Fruit fly (Drosophila melanogaster) whole organism, prepupa: ENCODE measurements around the gene CG32563.

Source experiments
- Blimp-1 ChIP-seq: fragments of 200-800 bp; sonication (Bioruptor generic); optimal IDR thresholded peaks from 3 replicates; lab custom pipeline; 2017; ENCODE audit warnings: missing biosample characterization, missing genetic modification characterization, mild to moderate bottlenecking, moderate library complexity, missing genetic modification reagents
- CG11294 ChIP-seq: fragments of 200-800 bp; sonication (Bioruptor generic); IDR thresholded peaks from 2 replicates; pipeline ENCODE4 v1.3.6; 2022; ENCODE audit warnings: missing biosample characterization, missing genetic modification characterization
- CG11762 ChIP-seq: fragments of 200-800 bp; sonication (Bioruptor generic); optimal IDR thresholded peaks from 3 replicates; lab custom pipeline; 2016; ENCODE audit warnings: missing biosample characterization, missing genetic modification characterization; ENCODE audit not compliant: insufficient read depth
- CG11902 ChIP-seq: fragments of 200-800 bp; sonication (Bioruptor generic); optimal IDR thresholded peaks from 3 replicates; lab custom pipeline; 2016; ENCODE audit warnings: missing biosample characterization, missing genetic modification characterization
- CG15336 ChIP-seq: fragments of 200-800 bp; sonication (Bioruptor generic); IDR thresholded peaks from 2 replicates; pipeline ENCODE4 v1.3.6; 2022; ENCODE audit warnings: missing biosample characterization, missing genetic modification characterization
- CG3032 ChIP-seq: fragments of 200-800 bp; optimal IDR thresholded peaks from 2 replicates; lab custom pipeline; 2019; ENCODE audit warnings: missing biosample characterization, mild to moderate bottlenecking, missing genetic modification characterization, moderate library complexity
- CG6163 ChIP-seq: fragments of 200-800 bp; sonication (Bioruptor generic); IDR thresholded peaks from 3 replicates; pipeline ENCODE4 v1.3.6; 2022; ENCODE audit warnings: missing biosample characterization, missing genetic modification characterization
- CG6808 ChIP-seq: fragments of 200-800 bp; sonication (Bioruptor generic); optimal IDR thresholded peaks from 3 replicates; lab custom pipeline; 2017; ENCODE audit warnings: missing biosample characterization, missing genetic modification characterization, mild to moderate bottlenecking, moderate library complexity, missing genetic modification reagents
- CG6854 ChIP-seq: fragments of 200-800 bp; sonication (Bioruptor generic); optimal IDR thresholded peaks from 2 replicates; lab custom pipeline; 2017; ENCODE audit warnings: missing biosample characterization, mild to moderate bottlenecking, missing genetic modification characterization
- CG7368 ChIP-seq: fragments of 200-800 bp; sonication (Bioruptor generic); optimal IDR thresholded peaks from 3 replicates; lab custom pipeline; 2016; ENCODE audit warnings: missing biosample characterization, missing genetic modification characterization
- CG8119 ChIP-seq: fragments of 200-800 bp; sonication (Bioruptor generic); IDR thresholded peaks from 3 replicates; pipeline ENCODE4 v1.3.6; 2022; ENCODE audit warnings: missing biosample characterization, missing genetic modification characterization
- CG8319 ChIP-seq: fragments of 200-800 bp; sonication (Bioruptor generic); optimal IDR thresholded peaks from 3 replicates; lab custom pipeline; 2016; ENCODE audit warnings: missing biosample characterization, missing genetic modification characterization
- CG9139 ChIP-seq: fragments of 200-800 bp; sonication (Bioruptor generic); optimal IDR thresholded peaks from 3 replicates; lab custom pipeline; 2017; ENCODE audit warnings: missing biosample characterization, mild to moderate bottlenecking, missing genetic modification characterization
- Eip78C ChIP-seq: fragments of 200-800 bp; sonication (Bioruptor generic); peaks from one replicate; lab custom pipeline; 2016; ENCODE audit warnings: missing biosample characterization, missing genetic modification characterization
- Ets21C ChIP-seq: fragments of 200-800 bp; sonication (Bioruptor generic); optimal IDR thresholded peaks from 3 replicates; lab custom pipeline; 2016; ENCODE audit warnings: missing biosample characterization, missing genetic modification characterization
- Ets96B ChIP-seq: fragments of 200-800 bp; optimal IDR thresholded peaks from 2 replicates; lab custom pipeline; 2019; ENCODE audit warnings: missing biosample characterization, mild to moderate bottlenecking, missing genetic modification characterization, moderate library complexity
- Hr38 ChIP-seq: sonication (Bioruptor generic); optimal IDR thresholded peaks from 2 replicates; lab custom pipeline; 2016; ENCODE audit warnings: missing biosample characterization, missing genetic modification characterization
- Hr39 ChIP-seq: fragments of 200-800 bp; sonication (Bioruptor generic); optimal IDR thresholded peaks from 2 replicates; lab custom pipeline; 2016; ENCODE audit warnings: missing biosample characterization, missing genetic modification characterization
- Met ChIP-seq: fragments of 200-800 bp; sonication (Bioruptor generic); optimal IDR thresholded peaks from 3 replicates; lab custom pipeline; 2016; ENCODE audit warnings: missing biosample characterization, missing genetic modification characterization
- OdsH ChIP-seq: fragments of 200-800 bp; sonication (Bioruptor generic); optimal IDR thresholded peaks from 3 replicates; lab custom pipeline; 2016; ENCODE audit warnings: missing biosample characterization, missing genetic modification characterization
- Sox14 ChIP-seq: fragments of 200-800 bp; sonication (Bioruptor generic); optimal IDR thresholded peaks from 3 replicates; lab custom pipeline; 2016; ENCODE audit warnings: missing biosample characterization, missing genetic modification characterization
- cyc ChIP-seq: fragments of 200-800 bp; sonication (Bioruptor generic); optimal IDR thresholded peaks from 3 replicates; lab custom pipeline; 2016; ENCODE audit warnings: missing biosample characterization, missing genetic modification characterization
- dsx ChIP-seq: fragments of 200-800 bp; optimal IDR thresholded peaks from 3 replicates; lab custom pipeline; 2019; ENCODE audit warnings: missing biosample characterization, mild to moderate bottlenecking, missing genetic modification characterization, moderate library complexity; ENCODE audit not compliant: poor library complexity, severe bottlenecking
- fkh ChIP-seq: fragments of 200-800 bp; sonication (Bioruptor generic); optimal IDR thresholded peaks from 3 replicates; lab custom pipeline; 2017; ENCODE audit warnings: missing biosample characterization, mild to moderate bottlenecking, missing genetic modification characterization, moderate library complexity
- salr ChIP-seq, 2 experiments: fragments of 200-800 bp; sonication (Bioruptor generic); optimal IDR thresholded peaks; 3 replicates each; lab custom pipeline; 2016 to 2018; ENCODE audit warnings: missing biosample characterization in 2 of 2, missing genetic modification characterization in 2 of 2, mild to moderate bottlenecking in 1 of 2
- spab ChIP-seq: fragments of 200-800 bp; sonication (Bioruptor generic); optimal IDR thresholded peaks from 2 replicates; lab custom pipeline; 2017; ENCODE audit warnings: missing biosample characterization, mild to moderate bottlenecking, missing genetic modification characterization, missing genetic modification reagents
- ss ChIP-seq, 2 experiments: fragments of 200-800 bp; sonication (Bioruptor generic); optimal IDR thresholded peaks; 2 replicates in 1 of 2; 3 replicates in 1 of 2; lab custom pipeline; 2017 to 2018; ENCODE audit warnings: mild to moderate bottlenecking in 2 of 2, missing biosample characterization in 2 of 2, missing genetic modification characterization in 2 of 2, moderate library complexity in 1 of 2
- vri ChIP-seq: fragments of 200-800 bp; sonication (Bioruptor generic); optimal IDR thresholded peaks from 3 replicates; lab custom pipeline; 2016; ENCODE audit warnings: missing biosample characterization, mild to moderate bottlenecking, missing genetic modification characterization

Gene CG32563

dm6 chrX:17207865-17208486 is at the start of gene CG32563:
TSS of gene CG32563 (plus strand) at chrX:17208436.
- TF ChIP-seq CG6854 (GFP tag; lab: Kevin White, UChicago) (no peak), cyc (GFP tag; lab: Kevin White, UChicago) (no peak), CG11902 (GFP tag; lab: Kevin White, UChicago) (no peak), Hr39 (GFP tag; lab: Kevin White, UChicago) (no peak), OdsH (no peak), spab (GFP tag; lab: Kevin White, UChicago) (no peak), Met (GFP tag; lab: Kevin White, UChicago) (no peak), ss (GFP tag; optimal IDR thresholded peaks at IDR 0.05; lab: Kevin White, UChicago) (no peak), CG11294 (GFP tag; lab: Robert Waterston, UW) (no peak), vri (GFP tag; lab: Kevin White, UChicago) (no peak), CG8119 (GFP tag; lab: Robert Waterston, UW) (no peak), Ets21C (GFP tag; lab: Kevin White, UChicago) (no peak)

- TF ChIP-seq dsx (GFP tag; lab: Kevin White, UChicago) (peak; percentile 66), CG6163 (GFP tag; lab: Robert Waterston, UW) (no peak)
These were observed 49.1 kb upstream of the CG32563 start, which contains the start of gene xmas for dm6 chrX:17159116-17159515. TSS of gene xmas (minus strand) at chrX:17159306.

dm6 chrX:17159819-17160218 is 48.4 kb upstream of the CG32563 start, which contains the start of gene baz:
TSS of gene baz (plus strand) at chrX:17160006.
- TF ChIP-seq Sox14 (GFP tag; lab: Kevin White, UChicago) = peak; percentile 7
- TF ChIP-seq Hr38 = no peak
- TF ChIP-seq Eip78C = peak; percentile 64
- TF ChIP-seq ss (GFP tag; optimal IDR thresholded peaks at IDR 0.05; lab: Kevin White, UChicago) = peak in 1 of 2 experiments; percentile 30
- peak; percentile 2 for TF ChIP-seq CG6808 (GFP tag; lab: Kevin White, UChicago)
- peak; percentile 2 for TF ChIP-seq CG3032 (tag; lab: Kevin White, UChicago)
- TF ChIP-seq CG11762 (GFP tag; lab: Kevin White, UChicago) = no peak
- TF ChIP-seq Blimp-1 (GFP tag; lab: Kevin White, UChicago) = no peak
- TF ChIP-seq CG6163 (GFP tag; lab: Robert Waterston, UW) = peak; percentile 46; the same call in 1 of the 3 replicates

- TF ChIP-seq cyc (GFP tag; lab: Kevin White, UChicago) (no peak), dsx (GFP tag; lab: Kevin White, UChicago) (peak; percentile 59), ss (GFP tag; optimal IDR thresholded peaks at IDR 0.05; lab: Kevin White, UChicago) (peak in 1 of 2 experiments; percentile 32), Eip78C (peak; percentile 51), fkh (GFP tag; lab: Kevin White, UChicago) (peak; percentile 67), CG7368 (GFP tag; lab: Kevin White, UChicago) (no peak), CG9139 (GFP tag; lab: Kevin White, UChicago) (no peak), CG6163 (GFP tag; lab: Robert Waterston, UW) (no peak), CG8319 (GFP tag; lab: Kevin White, UChicago) (no peak), Ets96B (tag; lab: Kevin White, UChicago) (no peak), CG8119 (GFP tag; lab: Robert Waterston, UW) (0 out of 3 replicates have a peak, but pooled peaks have one; percentile 14), Sox14 (GFP tag; lab: Kevin White, UChicago) (no peak), CG15336 (GFP tag; lab: Robert Waterston, UW) (peak; percentile 12; the same call in 1 of the 2 replicates), salr (GFP tag; optimal IDR thresholded peaks at IDR 0.05; lab: Kevin White, UChicago) (no peak), CG6808 (GFP tag; lab: Kevin White, UChicago) (peak; percentile 35)
These were observed 47.7 kb upstream of the CG32563 start for dm6 chrX:17160396-17161040.
